Worm (Caenorhabditis elegans): ENCODE data around the gene Y11D7A.9.
"Not testable (repeated sequence)": the region's sequence is repeated elsewhere in the genome, so short reads cannot be mapped to it uniquely, and the experiment has no call there.

The Y11D7A.9 gene

ce11 chrIV:9251079-9251478, 4.8 kb downstream of the Y11D7A.9 start, which contains the start of gene Y11D7A.8:
Gene Y11D7A.8, plus strand, starts transcription at chrIV:9251379.
- no peak for TF ChIP-seq elt-4 (tag; optimal IDR thresholded peaks at IDR 0.05)
- TF ChIP-seq hlh-30 (tag; optimal IDR thresholded peaks at IDR 0.05; ENCODE audit: insufficient read depth): no peak
- no peak for TF ChIP-seq dve-1 (tag; optimal IDR thresholded peaks at IDR 0.05)
- no peak for TF ChIP-seq K09A11.1 (tag; optimal IDR thresholded peaks at IDR 0.05; ENCODE audit: insufficient read depth)
- no peak for TF ChIP-seq hlh-15 (tag; optimal IDR thresholded peaks at IDR 0.05)
- no peak for TF ChIP-seq pha-2 (tag; optimal IDR thresholded peaks at IDR 0.05)
- TF ChIP-seq pat-9 (tag; optimal IDR thresholded peaks at IDR 0.05): no peak
- TF ChIP-seq ets-4 (tag; optimal IDR thresholded peaks at IDR 0.05): no peak
- TF ChIP-seq ceh-6 (GFP tag; optimal IDR thresholded peaks at IDR 0.05): no peak
- TF ChIP-seq sox-4 (tag; optimal IDR thresholded peaks at IDR 0.05): no peak
- no peak for TF ChIP-seq pros-1 (tag; optimal IDR thresholded peaks at IDR 0.05)
- TF ChIP-seq unc-86 (tag; optimal IDR thresholded peaks at IDR 0.05): no peak

- TF ChIP-seq ceh-9, pat-9, ztf-16 (tag; optimal IDR thresholded peaks at IDR 0.05): not testable (repeated sequence)
Measured at ce11 chrIV:9249219-9249618, 6.7 kb downstream of the Y11D7A.9 start, which contains the start of gene Y11D7A.7. Gene Y11D7A.7, plus strand, starts transcription at chrIV:9249519.

DNA sequence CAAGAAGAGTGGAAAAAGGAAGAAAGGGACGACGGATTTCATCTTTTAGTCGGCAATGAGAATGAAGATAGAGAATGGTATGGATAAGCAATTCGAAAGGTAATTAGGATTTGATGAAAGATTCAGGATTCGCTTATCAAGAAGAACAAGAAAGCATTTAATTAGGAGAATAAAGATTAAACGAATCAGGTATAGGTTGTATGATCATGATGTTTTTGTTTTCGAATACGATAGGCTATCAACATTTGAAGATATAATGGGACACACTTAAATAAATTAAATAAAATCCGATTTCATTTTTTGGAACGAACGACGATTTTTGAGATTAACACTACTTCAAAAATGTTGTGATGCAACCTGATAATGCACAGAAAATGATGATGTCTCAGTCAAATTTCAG, 10.5 kb downstream of the Y11D7A.9 start, which contains the start of gene Y11D7A.5:
TSS of gene Y11D7A.5 (minus strand) at position 101 of the 400 bp plus-strand sequence.
- no peak for TF ChIP-seq ceh-30 (tag; optimal IDR thresholded peaks at IDR 0.05)
- no peak for TF ChIP-seq unc-55 (GFP tag; optimal IDR thresholded peaks at IDR 0.05)
- no peak for TF ChIP-seq nhr-232 (tag; optimal IDR thresholded peaks at IDR 0.05)
- TF ChIP-seq hlh-30 (tag; optimal IDR thresholded peaks at IDR 0.05; ENCODE audit: insufficient read depth): no peak
- TF ChIP-seq ama-1 (optimal IDR thresholded peaks at IDR 0.05): no peak
- TF ChIP-seq rnt-1 (tag; optimal IDR thresholded peaks at IDR 0.05): no peak
- no peak for TF ChIP-seq unc-86 (tag; optimal IDR thresholded peaks at IDR 0.05)
- no peak for TF ChIP-seq sox-4 (tag; optimal IDR thresholded peaks at IDR 0.05)
- no peak for TF ChIP-seq pat-9 (tag; optimal IDR thresholded peaks at IDR 0.05)
- no peak for TF ChIP-seq K09A11.1 (tag; optimal IDR thresholded peaks at IDR 0.05; ENCODE audit: insufficient read depth)
- no peak for TF ChIP-seq tbx-7 (tag; optimal IDR thresholded peaks at IDR 0.05)
- TF ChIP-seq che-1 (tag; optimal IDR thresholded peaks at IDR 0.05): no peak

- no peak for TF ChIP-seq syd-9 (tag; optimal IDR thresholded peaks at IDR 0.05)
- no peak for TF ChIP-seq K09A11.1 (tag; optimal IDR thresholded peaks at IDR 0.05; ENCODE audit: insufficient read depth)
- no peak for TF ChIP-seq hlh-13 (GFP tag; optimal IDR thresholded peaks at IDR 0.05)
- TF ChIP-seq fkh-6 (tag; optimal IDR thresholded peaks at IDR 0.05): no peak
- no peak for TF ChIP-seq npax-4 (tag; optimal IDR thresholded peaks at IDR 0.05)
- no peak for TF ChIP-seq ets-4 (tag; optimal IDR thresholded peaks at IDR 0.05)
- TF ChIP-seq hlh-30 (tag; optimal IDR thresholded peaks at IDR 0.05; ENCODE audit: insufficient read depth): no peak
- TF ChIP-seq dve-1 (tag; optimal IDR thresholded peaks at IDR 0.05): no peak
- no peak for TF ChIP-seq hlh-15 (tag; optimal IDR thresholded peaks at IDR 0.05)
- no peak for TF ChIP-seq C08G9.2 (tag; optimal IDR thresholded peaks at IDR 0.05)
Measured at ce11 chrIV:9243670-9244069, 12.2 kb downstream of the Y11D7A.9 start, which contains the start of gene rab-28. Gene rab-28, minus strand, starts transcription at chrIV:9244012.

- TF ChIP-seq F13H6.1 (tag; optimal IDR thresholded peaks at IDR 0.05): no peak
- TF ChIP-seq sox-2 (GFP tag; IDR thresholded peaks at IDR 0.05): no peak
- TF ChIP-seq tbx-7 (tag; optimal IDR thresholded peaks at IDR 0.05): no peak
- TF ChIP-seq elt-2 (tag; optimal IDR thresholded peaks at IDR 0.05): peak; percentile 49
Measured at ce11 chrIV:9239151-9239550, 16.8 kb downstream of the Y11D7A.9 start.

- no peak for TF ChIP-seq gmeb-2 (tag; optimal IDR thresholded peaks at IDR 0.05)
- no peak for TF ChIP-seq unc-86 (tag; optimal IDR thresholded peaks at IDR 0.05)
- TF ChIP-seq sox-2 (GFP tag; IDR thresholded peaks at IDR 0.05): peak; percentile 3; the same call in 1 of the 2 replicates
- TF ChIP-seq K02D7.2 (tag; optimal IDR thresholded peaks at IDR 0.05): no peak
Measured at ce11 chrIV:9232421-9233141, 23.3 kb downstream of the Y11D7A.9 start, which contains the start of gene Y11D7A.3. Gene Y11D7A.3, plus strand, starts transcription at chrIV:9233091.
